Worm (Caenorhabditis elegans): ENCODE results near the gene nhr-269.

Gene nhr-269

DNA sequence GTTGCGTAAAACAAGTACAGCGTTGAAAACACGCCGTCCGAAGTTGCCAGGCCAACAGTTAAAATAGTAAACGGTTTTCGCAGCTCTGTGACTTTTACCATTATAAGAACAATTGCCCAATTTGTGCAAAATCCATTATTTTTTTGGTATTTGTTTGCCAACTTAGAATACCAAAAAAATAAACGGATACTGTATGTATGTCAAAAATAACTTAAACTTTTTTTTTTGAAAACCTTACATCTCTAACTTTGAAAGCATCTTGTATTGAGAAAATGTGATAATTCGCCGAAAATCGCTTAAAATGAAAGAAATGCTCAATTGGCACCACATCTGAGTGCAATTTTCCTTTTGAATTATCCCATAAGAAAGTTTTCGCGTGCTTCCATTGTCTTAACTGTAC lies 29.1 kb upstream of the nhr-269 start, which contains the start of gene fbxa-199:
TSS of gene fbxa-199 (minus strand) at position 101 of the 400 bp plus-strand sequence.
- no peak for TF ChIP-seq flt-1 (GFP tag; IDR thresholded peaks at IDR 0.05)
- TF ChIP-seq T22C8.4 (GFP tag; IDR thresholded peaks at IDR 0.05), result no peak
- no peak for TF ChIP-seq med-1 (GFP tag; optimal IDR thresholded peaks at IDR 0.05; ENCODE audit: insufficient read depth)
- TF ChIP-seq cog-1 (tag; optimal IDR thresholded peaks at IDR 0.05), result no peak
- TF ChIP-seq ref-1 (GFP tag; conservative IDR thresholded peaks at IDR 0.05), result no peak

DNA sequence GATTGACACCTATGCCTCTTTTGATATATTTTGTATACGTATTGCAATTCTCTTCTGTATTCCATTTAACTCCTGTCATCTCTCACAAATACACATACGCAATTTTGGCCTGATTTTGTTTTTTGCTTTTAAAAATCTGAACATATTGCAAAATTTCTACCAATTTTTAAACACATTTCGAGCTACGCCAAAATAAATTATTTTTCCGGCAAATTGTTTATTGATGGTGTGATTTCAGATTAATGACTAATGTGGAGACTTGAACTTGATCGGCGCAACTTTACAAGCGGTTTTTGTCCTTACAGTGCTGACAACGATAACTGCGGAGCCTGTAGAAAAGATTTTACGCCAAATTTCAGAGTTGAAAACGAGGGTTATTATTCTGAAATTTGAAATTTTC lies 27.5 kb upstream of the nhr-269 start:
- TF ChIP-seq flt-1 (GFP tag; IDR thresholded peaks at IDR 0.05), result no peak
- TF ChIP-seq ref-1 (GFP tag; conservative IDR thresholded peaks at IDR 0.05), result no peak
- no peak for TF ChIP-seq tab-1 (GFP tag; IDR thresholded peaks at IDR 0.05)
- no peak for TF ChIP-seq klf-2 (GFP tag; conservative IDR thresholded peaks at IDR 0.05)
- no peak for TF ChIP-seq med-1 (GFP tag; optimal IDR thresholded peaks at IDR 0.05; ENCODE audit: insufficient read depth)
- no peak for TF ChIP-seq ztf-23 (GFP tag; IDR thresholded peaks at IDR 0.05)
- TF ChIP-seq ztf-29 (GFP tag; IDR thresholded peaks at IDR 0.05), result no peak
- TF ChIP-seq T22C8.4 (GFP tag; IDR thresholded peaks at IDR 0.05), result no peak
- TF ChIP-seq cog-1 (tag; optimal IDR thresholded peaks at IDR 0.05), result no peak

DNA sequence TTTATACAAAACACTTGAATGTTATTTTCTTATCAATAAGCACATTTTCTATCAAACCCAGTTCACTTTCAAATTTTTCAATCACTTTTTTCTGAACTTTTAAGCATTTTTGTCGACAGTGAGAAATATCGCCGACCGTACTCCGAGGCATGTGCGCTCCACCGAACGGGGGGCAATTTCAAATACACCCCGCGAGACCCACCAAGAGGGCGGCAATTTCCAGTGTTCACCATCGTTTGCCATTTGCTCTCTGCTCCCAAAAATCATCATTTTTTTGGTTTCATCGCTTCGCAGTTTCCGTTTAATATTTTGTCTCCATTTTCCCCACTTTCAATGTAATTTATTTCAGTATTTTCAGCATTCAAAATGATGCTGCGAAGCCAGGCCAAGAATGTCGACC lies 25.7 kb upstream of the nhr-269 start, which contains the start of gene cyb-3:
TSS of gene cyb-3 (plus strand) at position 350 of the 400 bp plus-strand sequence.
- no peak for TF ChIP-seq T22C8.4 (GFP tag; IDR thresholded peaks at IDR 0.05)
- TF ChIP-seq tab-1 (GFP tag; IDR thresholded peaks at IDR 0.05), result no peak
- TF ChIP-seq ref-1 (GFP tag; conservative IDR thresholded peaks at IDR 0.05), result no peak
- TF ChIP-seq med-1 (GFP tag; optimal IDR thresholded peaks at IDR 0.05; ENCODE audit: insufficient read depth), result no peak
- TF ChIP-seq ztf-23 (GFP tag; IDR thresholded peaks at IDR 0.05), result no peak

DNA sequence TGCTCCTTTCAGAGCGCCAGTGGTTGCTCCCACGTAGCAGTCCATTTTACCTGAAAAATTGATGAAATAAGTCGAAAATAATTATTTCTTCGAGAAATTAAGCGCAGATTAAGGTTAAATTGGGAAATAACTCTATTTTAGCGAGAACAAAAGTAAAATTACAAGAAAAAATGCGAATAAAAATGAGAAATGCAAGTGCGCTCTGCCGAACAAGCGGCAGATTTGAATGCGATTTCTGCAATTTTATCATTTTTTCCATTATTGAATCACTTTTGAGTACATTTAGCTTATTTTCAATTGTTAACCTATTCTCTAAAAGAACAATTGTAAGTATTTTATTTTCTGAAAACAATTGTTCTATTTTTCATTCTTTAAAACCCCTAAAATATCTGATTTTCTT lies 25.3 kb upstream of the nhr-269 start, which contains the start of gene T06E6.1:
TSS of gene T06E6.1 (minus strand) at position 56 of the 400 bp plus-strand sequence.
- no peak for TF ChIP-seq ref-1 (GFP tag; conservative IDR thresholded peaks at IDR 0.05)
- TF ChIP-seq ztf-29 (GFP tag; IDR thresholded peaks at IDR 0.05), result no peak
- no peak for TF ChIP-seq flt-1 (GFP tag; IDR thresholded peaks at IDR 0.05)

DNA sequence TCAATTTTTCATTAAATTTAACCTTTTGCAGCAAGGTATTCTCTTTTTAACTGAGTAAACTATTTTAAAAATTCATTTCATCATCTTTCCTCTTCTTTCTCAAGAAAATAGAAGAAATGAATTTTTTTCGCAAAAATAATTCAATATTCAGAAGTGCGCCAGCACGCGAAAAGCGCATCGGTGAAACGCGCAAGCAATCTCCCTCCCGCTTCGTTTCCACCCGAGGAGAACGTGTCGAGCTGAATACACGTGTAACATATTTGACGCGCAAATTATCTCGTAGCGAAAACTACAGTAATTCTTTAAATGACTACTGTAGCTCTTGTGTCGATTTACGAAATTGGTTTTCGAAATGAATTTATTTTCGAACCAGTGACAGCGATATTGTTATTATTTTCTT lies 22.5 kb upstream of the nhr-269 start:
- TF ChIP-seq klf-2 (GFP tag; conservative IDR thresholded peaks at IDR 0.05), result no peak
- no peak for TF ChIP-seq flt-1 (GFP tag; IDR thresholded peaks at IDR 0.05)
- no peak for TF ChIP-seq med-1 (GFP tag; optimal IDR thresholded peaks at IDR 0.05; ENCODE audit: insufficient read depth)
- TF ChIP-seq ztf-23 (GFP tag; IDR thresholded peaks at IDR 0.05), result no peak
- no peak for TF ChIP-seq T22C8.4 (GFP tag; IDR thresholded peaks at IDR 0.05)
- no peak for TF ChIP-seq ref-1 (GFP tag; conservative IDR thresholded peaks at IDR 0.05)
- TF ChIP-seq ztf-29 (GFP tag; IDR thresholded peaks at IDR 0.05), result no peak
- TF ChIP-seq tab-1 (GFP tag; IDR thresholded peaks at IDR 0.05), result no peak
- no peak for TF ChIP-seq cog-1 (tag; optimal IDR thresholded peaks at IDR 0.05)

DNA sequence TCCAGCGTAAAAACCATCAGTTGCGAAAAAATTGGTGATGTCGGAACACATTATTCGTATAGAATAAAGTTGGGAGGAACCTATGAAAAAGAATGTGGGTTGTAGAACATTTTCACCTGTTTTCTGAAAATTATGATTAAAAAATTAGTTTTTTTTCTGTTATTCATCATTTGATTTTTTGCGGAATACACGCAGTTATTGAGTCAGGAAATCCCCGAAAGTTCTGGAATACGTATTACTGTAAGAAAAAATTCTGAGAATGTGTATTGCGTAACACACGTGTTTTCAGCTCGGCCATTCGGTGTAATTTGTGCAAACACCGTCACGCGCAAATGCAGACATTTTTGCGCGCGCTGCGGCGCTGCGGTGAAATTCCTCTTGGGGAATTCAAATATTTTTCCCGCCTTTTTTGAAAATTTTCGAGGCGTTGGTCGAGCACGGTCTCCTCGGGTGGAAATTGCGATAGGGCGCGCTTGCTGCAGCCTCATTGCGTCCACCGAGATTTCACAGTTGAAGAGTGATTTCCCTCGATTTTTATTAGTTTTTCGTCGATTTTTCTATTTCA lies 19.3 kb upstream of the nhr-269 start, which contains the start of gene srh-170:
TSS of gene srh-170 (minus strand) at position 51 of the 565 bp plus-strand sequence.
- TF ChIP-seq cog-1 (tag; optimal IDR thresholded peaks at IDR 0.05) (no peak), ztf-29 (GFP tag; IDR thresholded peaks at IDR 0.05) (no peak), ztf-23 (GFP tag; IDR thresholded peaks at IDR 0.05) (no peak), ref-1 (GFP tag; conservative IDR thresholded peaks at IDR 0.05) (no peak), T22C8.4 (GFP tag; IDR thresholded peaks at IDR 0.05) (no peak), flt-1 (GFP tag; IDR thresholded peaks at IDR 0.05) (no peak), tab-1 (GFP tag; IDR thresholded peaks at IDR 0.05) (no peak), klf-2 (GFP tag; conservative IDR thresholded peaks at IDR 0.05) (no peak), med-1 (GFP tag; optimal IDR thresholded peaks at IDR 0.05; ENCODE audit: insufficient read depth) (no peak)

DNA sequence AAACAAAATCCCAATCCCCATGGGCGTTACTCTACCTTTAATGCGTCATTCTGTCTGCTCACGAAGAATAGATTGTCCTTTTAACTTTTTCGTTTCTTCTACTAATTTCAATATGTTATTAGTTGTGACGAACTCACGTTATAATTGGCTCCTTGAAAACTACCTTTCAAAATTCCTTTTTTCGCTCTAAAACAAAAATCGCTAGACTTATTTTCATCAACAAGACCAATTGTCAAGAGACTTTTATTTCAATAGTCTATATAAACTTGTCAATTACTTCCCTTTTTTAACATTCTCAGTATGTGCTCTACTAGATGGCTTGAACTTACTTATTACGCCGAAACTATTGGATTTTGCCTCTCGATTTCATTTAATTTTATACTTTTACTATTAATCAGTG lies 15.1 kb upstream of the nhr-269 start, which contains the start of gene str-102:
TSS of gene str-102 (plus strand) at position 301 of the 400 bp plus-strand sequence.
- TF ChIP-seq med-1 (GFP tag; optimal IDR thresholded peaks at IDR 0.05; ENCODE audit: insufficient read depth) (no peak), ztf-29 (GFP tag; IDR thresholded peaks at IDR 0.05) (no peak), klf-2 (GFP tag; conservative IDR thresholded peaks at IDR 0.05) (no peak), tab-1 (GFP tag; IDR thresholded peaks at IDR 0.05) (no peak), T22C8.4 (GFP tag; IDR thresholded peaks at IDR 0.05) (no peak), cog-1 (tag; optimal IDR thresholded peaks at IDR 0.05) (no peak), ztf-23 (GFP tag; IDR thresholded peaks at IDR 0.05) (no peak), flt-1 (GFP tag; IDR thresholded peaks at IDR 0.05) (no peak), ref-1 (GFP tag; conservative IDR thresholded peaks at IDR 0.05) (no peak)

DNA sequence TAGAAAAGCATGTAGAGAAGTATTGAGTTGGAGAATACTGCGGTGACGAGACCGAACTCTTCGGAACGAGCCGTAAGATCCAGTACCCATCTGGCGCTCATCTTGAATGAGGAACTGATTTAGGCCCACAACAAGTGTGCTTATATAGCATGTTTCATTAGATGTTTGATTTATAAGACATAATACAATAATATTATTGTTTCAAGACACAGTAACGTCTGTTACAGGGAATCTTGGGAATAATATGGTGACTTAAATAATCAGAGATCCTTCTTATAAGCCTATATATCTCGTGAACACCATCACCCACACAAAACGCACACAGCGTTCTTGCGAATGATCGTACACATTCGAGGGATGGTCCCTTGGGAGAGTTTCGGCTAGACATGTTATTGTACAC lies 14.1 kb upstream of the nhr-269 start, which contains the start of gene str-88:
TSS of gene str-88 (minus strand) at position 101 of the 400 bp plus-strand sequence.
- TF ChIP-seq T22C8.4 (GFP tag; IDR thresholded peaks at IDR 0.05), result no peak

DNA sequence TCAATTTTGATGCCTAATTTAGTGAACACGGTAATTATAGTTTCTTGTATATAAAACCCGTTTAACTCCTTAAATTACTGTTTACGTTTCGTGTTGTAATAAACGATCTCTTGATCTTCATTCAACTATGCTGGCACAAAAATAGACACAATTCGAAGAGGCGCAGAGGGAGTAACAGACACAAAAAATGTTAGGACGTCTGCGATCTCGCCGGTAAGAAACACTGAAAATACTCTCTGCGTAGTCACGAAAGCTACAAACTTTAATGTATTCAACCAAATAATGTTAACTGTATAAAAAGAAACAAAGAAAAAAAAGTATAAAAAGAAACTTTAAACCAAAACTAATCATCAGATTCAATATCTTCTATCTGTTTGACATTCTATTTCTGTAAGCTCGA lies 11.2 kb upstream of the nhr-269 start, which contains the start of gene dhs-23:
TSS of gene dhs-23 (plus strand) at position 363 of the 400 bp plus-strand sequence.
- TF ChIP-seq med-1 (GFP tag; optimal IDR thresholded peaks at IDR 0.05; ENCODE audit: insufficient read depth), result no peak
- no peak for TF ChIP-seq cog-1 (tag; optimal IDR thresholded peaks at IDR 0.05)
- no peak for TF ChIP-seq ref-1 (GFP tag; conservative IDR thresholded peaks at IDR 0.05)
- no peak for TF ChIP-seq ztf-29 (GFP tag; IDR thresholded peaks at IDR 0.05)
- TF ChIP-seq ztf-23 (GFP tag; IDR thresholded peaks at IDR 0.05), result no peak
- TF ChIP-seq flt-1 (GFP tag; IDR thresholded peaks at IDR 0.05), result no peak
- TF ChIP-seq klf-2 (GFP tag; conservative IDR thresholded peaks at IDR 0.05), result no peak
- no peak for TF ChIP-seq T22C8.4 (GFP tag; IDR thresholded peaks at IDR 0.05)
- no peak for TF ChIP-seq tab-1 (GFP tag; IDR thresholded peaks at IDR 0.05)

DNA sequence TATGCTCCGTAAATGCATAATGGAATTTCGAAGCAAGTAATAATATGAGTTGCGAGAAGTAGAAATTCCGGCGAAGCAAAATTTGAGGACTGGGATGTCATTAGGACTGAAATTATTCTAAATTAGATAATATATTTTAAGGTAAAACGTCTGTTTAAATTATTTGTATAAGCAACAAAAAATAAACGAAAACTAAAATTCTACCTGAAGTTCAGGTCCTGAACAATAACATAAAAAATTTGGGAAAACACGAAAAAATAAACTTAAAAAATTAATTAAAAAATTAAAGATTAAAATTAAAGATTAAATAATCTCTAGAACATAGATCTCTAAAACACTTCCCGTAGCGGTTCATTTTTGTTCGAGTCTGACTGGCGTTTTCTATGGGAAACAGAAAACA lies 10.2 kb upstream of the nhr-269 start, which contains the start of gene srh-251:
TSS of gene srh-251 (minus strand) at position 101 of the 400 bp plus-strand sequence.
- TF ChIP-seq ztf-23 (GFP tag; IDR thresholded peaks at IDR 0.05) (no peak), ref-1 (GFP tag; conservative IDR thresholded peaks at IDR 0.05) (no peak), klf-2 (GFP tag; conservative IDR thresholded peaks at IDR 0.05) (no peak), cog-1 (tag; optimal IDR thresholded peaks at IDR 0.05) (no peak), med-1 (GFP tag; optimal IDR thresholded peaks at IDR 0.05; ENCODE audit: insufficient read depth) (no peak), T22C8.4 (GFP tag; IDR thresholded peaks at IDR 0.05) (no peak)
